Fruit fly (Drosophila melanogaster) whole organism, wandering third instar larva: Measurements from ENCODE around the gene CG32568.
A peak's percentile ranks its signal among the peaks of the same experiment; 100 is the strongest.

Source experiments
- Abd-B ChIP-seq: fragments of >200 bp; optimal IDR thresholded peaks from 2 replicates; lab custom pipeline; 2017; ENCODE audit warnings: missing biosample characterization, missing genetic modification characterization
- CG32264 ChIP-seq: fragments of 200-800 bp; sonication (Bioruptor generic); optimal IDR thresholded peaks from 2 replicates; lab custom pipeline; 2016; ENCODE audit warnings: missing biosample characterization, missing genetic modification characterization
- CG9705 ChIP-seq: fragments of 200-800 bp; sonication (Bioruptor generic); optimal IDR thresholded peaks from 2 replicates; lab custom pipeline; 2018; ENCODE audit warnings: missing biosample characterization, mild to moderate bottlenecking, missing genetic modification characterization
- CrebA ChIP-seq: fragments of 200-800 bp; sonication (Bioruptor generic); optimal IDR thresholded peaks from 2 replicates; lab custom pipeline; 2016; ENCODE audit warnings: missing biosample characterization, mild to moderate bottlenecking, missing genetic modification characterization, borderline replicate concordance
- Dfd ChIP-seq: fragments of >200 bp; optimal IDR thresholded peaks from 2 replicates; lab custom pipeline; 2017; ENCODE audit warnings: missing biosample characterization, missing genetic modification characterization
- GATAd ChIP-seq: sonication (Bioruptor generic); optimal IDR thresholded peaks from 2 replicates; lab custom pipeline; 2016; ENCODE audit warnings: missing biosample characterization, missing genetic modification characterization
- HLH106 ChIP-seq: fragments of 200-800 bp; optimal IDR thresholded peaks from 3 replicates; lab custom pipeline; 2019; ENCODE audit warnings: missing biosample characterization, mild to moderate bottlenecking, missing genetic modification characterization, moderate library complexity
- Hnf4 ChIP-seq: fragments of 200-800 bp; sonication (Bioruptor generic); optimal IDR thresholded peaks from 2 replicates; lab custom pipeline; 2016; ENCODE audit warnings: missing biosample characterization, mild to moderate bottlenecking, missing genetic modification characterization
- Hr83 ChIP-seq: fragments of 200-300 bp; sonication (Bioruptor generic); optimal IDR thresholded peaks from 2 replicates; lab custom pipeline; 2016; ENCODE audit warnings: missing biosample characterization, mild to moderate bottlenecking, missing genetic modification characterization, moderate library complexity; ENCODE audit not compliant: poor library complexity, severe bottlenecking
- Myc ChIP-seq: fragments of >200 bp; optimal IDR thresholded peaks from 2 replicates; lab custom pipeline; 2017
- N ChIP-seq: fragments of >200 bp; optimal IDR thresholded peaks from 2 replicates; lab custom pipeline; 2018; ENCODE audit warnings: missing biosample characterization, missing external identifiers, missing genetic modification characterization
- OdsH ChIP-seq: fragments of 200-800 bp; sonication (Bioruptor generic); optimal IDR thresholded peaks from 2 replicates; lab custom pipeline; 2016; ENCODE audit warnings: missing biosample characterization, mild to moderate bottlenecking, missing genetic modification characterization
- Sp1 ChIP-seq: fragments of 200-800 bp; sonication (Bioruptor generic); optimal IDR thresholded peaks from 3 replicates; lab custom pipeline; 2019; ENCODE audit warnings: missing biosample characterization, mild to moderate bottlenecking, missing genetic modification characterization, moderate library complexity
- br ChIP-seq: fragments of 200-800 bp; sonication (Bioruptor generic); optimal IDR thresholded peaks from 2 replicates; lab custom pipeline; 2016; ENCODE audit warnings: missing biosample characterization, missing genetic modification characterization
- brk ChIP-seq: fragments of 200-800 bp; sonication (Bioruptor generic); optimal IDR thresholded peaks from 2 replicates; lab custom pipeline; 2016; ENCODE audit warnings: missing biosample characterization, mild to moderate bottlenecking, missing genetic modification characterization
- dl ChIP-seq, 2 experiments: fragments of 175-275, 200-275 bp in 1 of 2; fragments of 200-275 bp in 1 of 2; sonication (Bioruptor generic); optimal IDR thresholded peaks; lab custom pipeline; 2018; ENCODE audit warnings: mild to moderate bottlenecking in 2 of 2, missing biosample characterization in 2 of 2, missing genetic modification characterization in 2 of 2, moderate library complexity in 2 of 2; ENCODE audit not compliant: partially characterized antibody in 2 of 2, insufficient read depth in 1 of 2
- ey ChIP-seq: fragments of 200-800 bp; sonication (Bioruptor generic); optimal IDR thresholded peaks from 2 replicates; lab custom pipeline; 2016; ENCODE audit warnings: missing biosample characterization, missing genetic modification characterization
- fru ChIP-seq: fragments of 200-800 bp; sonication (Bioruptor generic); optimal IDR thresholded peaks from 3 replicates; lab custom pipeline; 2016; ENCODE audit warnings: missing biosample characterization, mild to moderate bottlenecking, missing genetic modification characterization
- lola ChIP-seq: fragments of >200 bp; optimal IDR thresholded peaks from 2 replicates; lab custom pipeline; 2017; ENCODE audit warnings: missing biosample characterization, missing genetic modification characterization
- pan ChIP-seq: fragments of >200 bp; optimal IDR thresholded peaks from 2 replicates; lab custom pipeline; 2017
- psq ChIP-seq: fragments of 200-800 bp; sonication (Bioruptor generic); optimal IDR thresholded peaks from 3 replicates; lab custom pipeline; 2017; ENCODE audit warnings: missing biosample characterization, mild to moderate bottlenecking, missing genetic modification characterization, moderate library complexity
- rgr ChIP-seq: fragments of 200-800 bp; sonication (Bioruptor generic); optimal IDR thresholded peaks from 3 replicates; lab custom pipeline; 2016; ENCODE audit warnings: missing biosample characterization, mild to moderate bottlenecking, missing genetic modification characterization
- sage ChIP-seq: fragments of 200-800 bp; sonication (Bioruptor generic); optimal IDR thresholded peaks from 2 replicates; lab custom pipeline; 2016; ENCODE audit warnings: missing biosample characterization, mild to moderate bottlenecking, missing genetic modification characterization
- sv ChIP-seq: fragments of 200-800 bp; sonication (Bioruptor generic); optimal IDR thresholded peaks from 3 replicates; lab custom pipeline; 2016; ENCODE audit warnings: missing biosample characterization, missing genetic modification characterization
- tai ChIP-seq: sonication (Bioruptor generic); optimal IDR thresholded peaks from 2 replicates; lab custom pipeline; 2016; ENCODE audit warnings: missing biosample characterization, missing genetic modification characterization
- usp ChIP-seq: fragments of >200 bp; optimal IDR thresholded peaks from 2 replicates; lab custom pipeline; 2017; ENCODE audit warnings: missing biosample characterization, missing genetic modification characterization
- woc ChIP-seq: sonication (Bioruptor generic); optimal IDR thresholded peaks from 2 replicates; lab custom pipeline; 2016; ENCODE audit warnings: missing biosample characterization, mild to moderate bottlenecking, missing genetic modification characterization

The CG32568 gene

dm6 chrX:16723203-16724173 is 17.2 kb upstream of the CG32568 start (continued):
- TF ChIP-seq Hnf4 (GFP tag; lab: Kevin White, UChicago) (peak; percentile 49), Hr83 (GFP tag; lab: Kevin White, UChicago) (no peak), fru (GFP tag; lab: Kevin White, UChicago) (peak; percentile 68), br (GFP tag; lab: Kevin White, UChicago) (peak; percentile 56), pan (lab: Kevin White, UChicago) (no peak), HLH106 (tag; lab: Kevin White, UChicago) (peak; percentile 65)

DNA sequence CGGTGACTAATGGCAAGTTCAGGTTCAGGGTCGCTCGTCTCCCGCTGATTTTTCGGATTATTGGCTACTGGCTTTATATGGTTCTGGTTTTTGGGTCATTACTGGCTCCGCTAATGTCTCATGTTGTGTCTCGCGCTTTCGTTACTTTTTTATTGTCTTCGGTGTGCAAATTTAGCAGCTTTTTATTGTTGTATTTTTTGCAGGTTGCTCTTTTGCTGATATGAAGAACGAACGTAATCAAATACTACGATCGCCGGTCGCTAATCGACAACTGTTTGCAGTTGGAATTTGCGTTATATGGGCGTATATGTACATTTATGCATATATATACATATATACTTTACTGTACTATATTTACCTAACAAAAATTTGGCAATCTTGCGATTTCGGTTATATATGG is 16.2 kb upstream of the CG32568 start:
- TF ChIP-seq fru (GFP tag; lab: Kevin White, UChicago) (peak; percentile 5), CG9705 (no peak)

DNA sequence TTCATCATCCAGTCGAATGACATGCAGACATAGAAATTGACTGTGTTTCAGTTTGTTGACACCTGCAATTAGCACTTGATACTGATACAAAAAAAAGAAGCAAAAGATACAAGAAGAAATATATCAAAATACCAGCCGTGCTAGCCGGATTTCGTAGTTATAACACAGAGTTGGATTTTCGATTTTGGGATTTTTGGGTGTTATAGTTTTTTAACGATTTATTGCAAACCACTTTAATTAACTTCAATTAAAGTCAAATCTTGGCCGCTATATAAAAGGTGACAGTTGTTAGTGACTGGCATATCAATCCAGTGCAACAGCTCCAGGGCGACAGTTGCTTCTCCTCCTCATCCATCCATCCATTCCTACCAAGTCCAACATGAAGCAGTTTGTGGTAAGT is 9.9 kb upstream of the CG32568 start, which contains the start of gene TwdlX:
TwdlX (plus strand) TSS at position 301 of the 400 bp plus-strand sequence.
- TF ChIP-seq Abd-B (GFP tag; lab: Kevin White, UChicago): no peak
- no peak for TF ChIP-seq fru (GFP tag; lab: Kevin White, UChicago)
- TF ChIP-seq rgr: no peak
- TF ChIP-seq Dfd (GFP tag; lab: Kevin White, UChicago): no peak
- TF ChIP-seq GATAd (GFP tag; lab: Kevin White, UChicago): no peak
- TF ChIP-seq sv (GFP tag; lab: Kevin White, UChicago): no peak
- TF ChIP-seq Sp1: no peak
- TF ChIP-seq usp: no peak
- TF ChIP-seq sage: no peak
- TF ChIP-seq Myc (lab: Kevin White, UChicago): no peak
- TF ChIP-seq Hr83 (GFP tag; lab: Kevin White, UChicago): no peak
- TF ChIP-seq dl (GFP tag; optimal IDR thresholded peaks at IDR 0.05; lab: Kevin White, UChicago; ENCODE audit: insufficient read depth in 1 of 2, partially characterized antibody in 2 of 2): no peak
- no peak for TF ChIP-seq ey (GFP tag; lab: Kevin White, UChicago)
- TF ChIP-seq N (GFP tag; lab: Kevin White, UChicago): no peak

dm6 chrX:16733244-16733643 is 7.5 kb upstream of the CG32568 start:
- TF ChIP-seq Hr83 (GFP tag; lab: Kevin White, UChicago) (no peak), ey (GFP tag; lab: Kevin White, UChicago) (no peak), Hnf4 (GFP tag; lab: Kevin White, UChicago) (no peak), N (GFP tag; lab: Kevin White, UChicago) (no peak), CrebA (GFP tag; lab: Kevin White, UChicago) (no peak), tai (GFP tag; lab: Kevin White, UChicago) (no peak), brk (GFP tag; lab: Kevin White, UChicago) (no peak), br (GFP tag; lab: Kevin White, UChicago) (no peak)

DNA sequence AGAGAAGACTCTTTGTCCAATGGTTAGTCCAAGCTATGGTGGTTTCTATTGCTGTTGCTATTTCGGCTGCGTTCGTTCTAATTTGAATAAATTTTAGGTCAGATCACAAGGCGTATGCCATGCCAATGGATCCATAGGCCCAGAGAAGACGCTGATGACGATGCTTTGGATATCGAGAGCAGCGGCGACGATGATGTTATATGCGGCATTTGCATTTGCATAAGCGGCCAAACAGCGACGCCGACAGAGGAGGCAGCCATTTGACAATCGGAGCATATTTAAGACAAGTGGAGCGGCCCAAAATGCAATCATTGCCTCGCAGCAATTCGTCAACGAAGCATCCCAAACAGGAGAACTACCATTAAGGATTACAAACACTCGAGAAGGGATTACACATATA is 6.1 kb upstream of the CG32568 start, which contains the start of gene TwdlY:
TwdlY (plus strand) TSS at position 301 of the 400 bp plus-strand sequence.
- no peak for TF ChIP-seq CrebA (GFP tag; lab: Kevin White, UChicago)
- TF ChIP-seq ey (GFP tag; lab: Kevin White, UChicago): no peak
- TF ChIP-seq CG32264 (GFP tag; lab: Kevin White, UChicago): no peak

- TF ChIP-seq sv (GFP tag; lab: Kevin White, UChicago) (no peak), Myc (lab: Kevin White, UChicago) (no peak), woc (GFP tag; lab: Kevin White, UChicago) (no peak), usp (no peak), lola (GFP tag; lab: Kevin White, UChicago) (no peak), CG9705 (no peak), rgr (no peak), Hnf4 (GFP tag; lab: Kevin White, UChicago) (no peak), OdsH (no peak), psq (no peak)
Measured at dm6 chrX:16736180-16736579, 4.5 kb upstream of the CG32568 start.
